Fruit fly (Drosophila melanogaster): ENCODE measurements around the gene RpL13A.

Gene RpL13A

DNA sequence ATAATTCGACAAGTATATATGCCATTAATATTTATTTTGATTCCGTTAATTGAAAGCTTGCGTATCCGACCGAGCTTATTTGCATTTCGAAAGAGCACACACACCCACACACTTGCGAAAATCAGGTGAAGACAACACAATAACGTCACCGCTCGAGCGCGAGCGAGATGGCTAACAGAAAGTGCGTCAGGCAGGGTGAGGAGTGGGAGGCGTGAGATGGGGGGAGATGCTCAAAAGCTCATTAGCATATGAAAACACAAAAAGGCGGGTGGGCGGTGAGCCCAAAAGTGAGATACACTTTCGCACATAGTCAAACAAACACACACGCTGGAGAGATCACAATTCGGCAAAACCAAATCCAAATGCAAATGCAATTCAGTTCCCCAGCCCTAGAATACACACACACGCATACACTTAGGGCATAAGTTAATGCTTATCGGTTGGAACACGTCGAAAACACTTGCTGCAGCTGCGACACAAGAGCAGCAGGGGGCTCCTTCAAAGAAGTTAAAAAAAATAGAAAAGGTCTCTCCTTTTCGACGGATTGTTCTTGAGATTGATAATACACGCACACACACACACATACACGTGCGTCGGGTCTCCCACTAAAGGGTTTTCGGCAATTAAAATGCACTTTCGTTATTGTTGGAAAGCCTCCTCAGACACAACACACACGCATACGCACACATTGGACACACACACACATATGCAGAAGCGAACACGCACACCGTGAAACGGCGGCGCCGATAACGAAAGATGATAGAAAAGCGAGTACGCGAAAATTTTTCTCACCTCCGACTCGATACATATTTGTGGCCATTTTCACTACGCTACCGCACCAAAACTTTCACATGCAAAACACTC lies 23.7 kb downstream of the RpL13A start (continued):
- TF ChIP-seq Blimp-1 (GFP tag; optimal IDR thresholded peaks at IDR 0.05) (peak; percentile 16), Drgx (GFP tag; IDR thresholded peaks at IDR 0.05) (peak; percentile 39; the same call in 1 of the 2 replicates), kni (GFP tag; optimal IDR thresholded peaks at IDR 0.05) (peak; percentile 66), NfI (GFP tag; optimal IDR thresholded peaks at IDR 0.05) (no peak), scrt (GFP tag; optimal IDR thresholded peaks at IDR 0.05) (no peak), CG12155 (GFP tag; optimal IDR thresholded peaks at IDR 0.05) (no peak), nerfin-2 (GFP tag; IDR thresholded peaks at IDR 0.05; ENCODE audit: partially characterized antibody) (0 out of 2 replicates have a peak, but pooled peaks have one; percentile 20), CG11247 (GFP tag; IDR thresholded peaks at IDR 0.05) (no peak), gsb (GFP tag; IDR thresholded peaks at IDR 0.05) (no peak), Dp (GFP tag; optimal IDR thresholded peaks at IDR 0.05) (no peak), D (optimal IDR thresholded peaks at IDR 0.05) (peak; percentile 46), D (GFP tag; optimal IDR thresholded peaks at IDR 0.05) (no peak), CG5180 (GFP tag; optimal IDR thresholded peaks at IDR 0.05) (peak; percentile 82), mirr (GFP tag; optimal IDR thresholded peaks at IDR 0.05) (no peak), rib (GFP tag; IDR thresholded peaks at IDR 0.05) (peak; percentile 8), sr (GFP tag; IDR thresholded peaks at IDR 0.05) (peak; percentile 85), Pdp1 (GFP tag; optimal IDR thresholded peaks at IDR 0.05) (peak in 1 of 2 experiments; percentile 45), CG10543 (GFP tag; optimal IDR thresholded peaks at IDR 0.05) (no peak), CG11456 (GFP tag; IDR thresholded peaks at IDR 0.05) (no peak), CG10959 (GFP tag; IDR thresholded peaks at IDR 0.05) (no peak), jumu (GFP tag; optimal IDR thresholded peaks at IDR 0.05) (no peak), en (GFP tag; optimal IDR thresholded peaks at IDR 0.05) (no peak), CG30020 (tag; optimal IDR thresholded peaks at IDR 0.05) (no peak), hkb (optimal IDR thresholded peaks at IDR 0.05) (no peak), hkb (GFP tag; IDR thresholded peaks at IDR 0.05) (peak; percentile 11; the same call in 1 of the 2 replicates), yki (optimal IDR thresholded peaks at IDR 0.05) (no peak), slp2 (GFP tag; optimal IDR thresholded peaks at IDR 0.05) (no peak), CkIIα-i1 (GFP tag; IDR thresholded peaks at IDR 0.05) (no peak), sens (GFP tag) (peak; percentile 19), tap (tag; optimal IDR thresholded peaks at IDR 0.05) (no peak), jing (GFP tag; optimal IDR thresholded peaks at IDR 0.05) (no peak), Kr (GFP tag; optimal IDR thresholded peaks at IDR 0.05) (peak; percentile 27), MESR4 (GFP tag; optimal IDR thresholded peaks at IDR 0.05) (peak; percentile 86), CG7357 (GFP tag; IDR thresholded peaks at IDR 0.05) (no peak), CG5245 (GFP tag; optimal IDR thresholded peaks at IDR 0.05) (no peak), CG8478 (optimal IDR thresholded peaks at IDR 0.05) (peak; percentile 67), CG10979 (tag; optimal IDR thresholded peaks at IDR 0.05) (no peak), CG2889 (GFP tag; IDR thresholded peaks at IDR 0.05) (no peak), CG6175 (GFP tag; IDR thresholded peaks at IDR 0.05) (no peak), Abd-B (GFP tag; optimal IDR thresholded peaks at IDR 0.05) (no peak), grn (GFP tag; optimal IDR thresholded peaks at IDR 0.05) (no peak), sima (GFP tag; optimal IDR thresholded peaks at IDR 0.05) (no peak), lilli (GFP tag; optimal IDR thresholded peaks at IDR 0.05) (no peak), crol (GFP tag; IDR thresholded peaks at IDR 0.05) (peak; percentile 72), Hr3 (GFP tag; optimal IDR thresholded peaks at IDR 0.05) (no peak), CG10654 (GFP tag; optimal IDR thresholded peaks at IDR 0.05) (no peak), CG14014 (GFP tag; IDR thresholded peaks at IDR 0.05) (no peak), CG4730 (GFP tag; IDR thresholded peaks at IDR 0.05) (no peak), sqz (GFP tag; optimal IDR thresholded peaks at IDR 0.05) (no peak), Bteb2 (GFP tag; optimal IDR thresholded peaks at IDR 0.05) (no peak), Doc2 (GFP tag; IDR thresholded peaks at IDR 0.05) (no peak), CG17328 (GFP tag; IDR thresholded peaks at IDR 0.05) (no peak)

Measured in whole organism, embryonic.